Worm (Caenorhabditis elegans) whole organism, young adult: ENCODE results near the gene oops-1.

Source experiments
- Y67H2A.10 ChIP-seq: fragments of 200-800 bp; sonication (Bioruptor generic); conservative IDR thresholded peaks from 2 replicates; pipeline ENCODE4 v1.3.6; 2022; ENCODE audit warnings: missing genetic modification reagents, missing genetic modification characterization, missing compliant biosample characterization
- attf-5 ChIP-seq: fragments of 200-800 bp; sonication (Bioruptor generic); optimal IDR thresholded peaks from 2 replicates; lab custom pipeline; 2018; ENCODE audit warnings: mild to moderate bottlenecking, missing genetic modification characterization, missing compliant biosample characterization
- ccch-3 ChIP-seq: fragments of 200-800 bp; sonication (Bioruptor generic); optimal IDR thresholded peaks from 2 replicates; lab custom pipeline; 2018; ENCODE audit warnings: mild to moderate bottlenecking, missing genetic modification characterization, missing compliant biosample characterization
- ets-4 ChIP-seq: fragments of 200-800 bp; sonication (Bioruptor generic); optimal IDR thresholded peaks from 2 replicates; lab custom pipeline; 2018; ENCODE audit warnings: mild to moderate bottlenecking, missing genetic modification characterization, missing compliant biosample characterization
- lag-1 ChIP-seq: fragments of 200-800 bp; sonication (Bioruptor generic); IDR thresholded peaks from 2 replicates; pipeline ENCODE4 v1.3.6; 2022; ENCODE audit warnings: missing genetic modification reagents, missing genetic modification characterization, missing compliant biosample characterization
- nfya-1 ChIP-seq: sonication (generic microtip); optimal IDR thresholded peaks from 2 replicates; lab custom pipeline; 2017; ENCODE audit warnings: antibody characterized with exemption, missing compliant biosample characterization, missing genetic modification characterization, borderline replicate concordance; ENCODE audit not compliant: insufficient read depth
- nhr-179 ChIP-seq: sonication (generic microtip); optimal IDR thresholded peaks from 2 replicates; lab custom pipeline; 2016; ENCODE audit warnings: mild to moderate bottlenecking, missing genetic modification characterization, missing compliant biosample characterization
- nhr-80 ChIP-seq: sonication (generic microtip); optimal IDR thresholded peaks from 2 replicates; lab custom pipeline; 2016; ENCODE audit warnings: missing genetic modification characterization, missing compliant biosample characterization
- rec-8 ChIP-seq, 2 experiments: sonication (generic microtip); optimal IDR thresholded peaks; 2 replicates each; lab custom pipeline; 2016; ENCODE audit warnings: mild to moderate bottlenecking in 2 of 2, missing genetic modification characterization in 2 of 2, missing genetic modification reagents in 2 of 2, missing genotype in 2 of 2, missing biosample characterization in 1 of 2, missing compliant biosample characterization in 1 of 2, moderate library complexity in 1 of 2
- snpc-4 ChIP-seq, 5 experiments: fragments of 150-350 bp in 1 of 5; sonication (generic microtip) in 4 of 5; optimal IDR thresholded peaks; 2 replicates each; lab custom pipeline; 2014 to 2018; ENCODE audit warnings: missing genetic modification characterization in 5 of 5, missing biosample characterization in 3 of 5, antibody characterized with exemption in 2 of 5, mild to moderate bottlenecking in 2 of 5, missing compliant biosample characterization in 2 of 5, missing genotype in 2 of 5, moderate library complexity in 2 of 5, missing genetic modification reagents in 1 of 5

- no peak for TF ChIP-seq snpc-4 (GFP tag; optimal IDR thresholded peaks at IDR 0.05; lab: Kevin White, UChicago)
- TF ChIP-seq snpc-4 (tag; optimal IDR thresholded peaks at IDR 0.05; lab: Kevin White, UChicago), result no peak
- TF ChIP-seq nfya-1, result no peak
- TF ChIP-seq Y67H2A.10 (GFP tag; lab: Robert Waterston, UW), result no peak
- TF ChIP-seq attf-5 (GFP tag; lab: Kevin White, UChicago), result no peak
- TF ChIP-seq ccch-3 (GFP tag; lab: Kevin White, UChicago), result no peak
- peak; percentile 7 for TF ChIP-seq nhr-80
- TF ChIP-seq nhr-179 (tag; lab: Kevin White, UChicago), result no peak
- TF ChIP-seq ets-4 (GFP tag; lab: Kevin White, UChicago), result no peak
- TF ChIP-seq rec-8 (tag; optimal IDR thresholded peaks at IDR 0.05; lab: Kevin White, UChicago), result no peak
- TF ChIP-seq lag-1 (GFP tag; lab: Robert Waterston, UW), result no peak
Observed at ce11 chrIV:5765652-5766051, 48.3 kb downstream of the oops-1 start.
